Fruit fly (Drosophila melanogaster) whole organism, pupa: ENCODE measurements around the gene Tmf.
A peak's percentile ranks its signal among the peaks of the same experiment; 100 is the strongest.

Experiments used
- CG10348 ChIP-seq: fragments of 200-800 bp; sonication (Bioruptor generic); IDR thresholded peaks from 2 replicates; pipeline ENCODE4 v1.3.6; 2022; ENCODE audit warnings: missing biosample characterization, missing genetic modification characterization
- CG12605 ChIP-seq: fragments of 200-800 bp; sonication (Bioruptor generic); IDR thresholded peaks from 2 replicates; pipeline ENCODE4 v1.3.6; 2022; ENCODE audit warnings: missing biosample characterization, missing genetic modification characterization
- CG15710 ChIP-seq: fragments of 200-800 bp; sonication (Bioruptor generic); optimal IDR thresholded peaks from 2 replicates; lab custom pipeline; 2018; ENCODE audit warnings: missing biosample characterization, mild to moderate bottlenecking, missing genetic modification characterization, moderate library complexity
- CG9948 ChIP-seq: fragments of 200-800 bp; sonication (Bioruptor generic); optimal IDR thresholded peaks from 2 replicates; lab custom pipeline; 2018; ENCODE audit warnings: missing biosample characterization, mild to moderate bottlenecking, missing genetic modification characterization, moderate library complexity

dm6 chrX:6856332-6856995 is 12.3 kb downstream of the Tmf start:
- TF ChIP-seq CG15710 (peak; percentile 23), CG10348 (no peak), CG12605 (GFP tag; lab: Robert Waterston, UW) (no peak), CG9948 (tag; lab: Kevin White, UChicago) (peak; percentile 45)
